Worm (Caenorhabditis elegans) whole organism, L3 larva: ENCODE data around the gene sql-1.

Source experiments
- aly-2 ChIP-seq: fragments of 150-350 bp; optimal IDR thresholded peaks from 2 replicates; lab custom pipeline; 2014; ENCODE audit warnings: missing biosample characterization, missing genetic modification characterization
- ceh-9 ChIP-seq: sonication (generic microtip); optimal IDR thresholded peaks from 2 replicates; lab custom pipeline; 2018; ENCODE audit warnings: missing biosample characterization, missing genetic modification characterization
- mml-1 ChIP-seq: fragments of 150-350 bp; sonication (generic microtip); optimal IDR thresholded peaks from 3 replicates; lab custom pipeline; 2014; ENCODE audit warnings: missing biosample characterization, missing genetic modification characterization
- nfya-1 ChIP-seq: sonication (generic microtip); optimal IDR thresholded peaks from 2 replicates; lab custom pipeline; 2017; ENCODE audit warnings: missing genetic modification characterization, mild to moderate bottlenecking, missing compliant biosample characterization, antibody characterized with exemption, moderate library complexity; ENCODE audit not compliant: insufficient read depth
- nhr-12 ChIP-seq: fragments of 150-350 bp; optimal IDR thresholded peaks from 2 replicates; lab custom pipeline; 2014; ENCODE audit warnings: missing biosample characterization, missing genetic modification characterization
- nhr-43 ChIP-seq: sonication (generic microtip); optimal IDR thresholded peaks from 2 replicates; lab custom pipeline; 2016; ENCODE audit warnings: mild to moderate bottlenecking, missing genetic modification characterization, missing compliant biosample characterization; ENCODE audit not compliant: poor library complexity, severe bottlenecking
- nhr-67 ChIP-seq: fragments of 150-350 bp; optimal IDR thresholded peaks from 2 replicates; lab custom pipeline; 2014; ENCODE audit warnings: missing biosample characterization, missing genetic modification characterization
- tbx-2 ChIP-seq: sonication (generic microtip); optimal IDR thresholded peaks from 2 replicates; lab custom pipeline; 2016; ENCODE audit warnings: mild to moderate bottlenecking, missing genetic modification characterization, missing compliant biosample characterization
- unc-62 ChIP-seq: fragments of 150-350 bp; sonication (generic microtip); optimal IDR thresholded peaks from 4 replicates; lab custom pipeline; 2014; ENCODE audit warnings: missing biosample characterization, missing genetic modification reagents, missing genetic modification characterization
- ztf-11 ChIP-seq: fragments of 150-350 bp; optimal IDR thresholded peaks from 2 replicates; lab custom pipeline; 2014; ENCODE audit warnings: missing biosample characterization, missing genetic modification characterization

DNA sequence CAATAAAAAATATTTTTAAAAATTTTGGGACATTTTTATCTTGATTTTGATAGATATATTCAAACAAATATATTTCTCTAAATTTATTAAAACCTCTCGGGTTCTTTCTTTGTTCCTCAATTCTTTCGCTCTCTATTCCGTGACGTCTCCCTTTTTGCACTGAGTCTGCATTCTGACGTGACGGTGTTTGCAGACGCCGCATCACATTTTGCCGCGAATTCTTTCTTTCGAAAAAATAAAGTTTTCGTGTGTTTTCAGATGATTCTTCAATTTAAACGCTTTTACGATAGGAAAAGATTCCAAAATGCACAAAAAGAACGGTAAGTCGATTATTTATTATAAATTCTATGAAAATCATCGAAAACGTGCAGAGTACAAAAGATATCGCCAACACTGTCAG is 28.7 kb downstream of the sql-1 start:
- TF ChIP-seq nfya-1 (tag; lab: Kevin White, UChicago), result peak; percentile 54
- TF ChIP-seq nhr-12, result no peak
- no peak for TF ChIP-seq tbx-2 (tag; lab: Kevin White, UChicago)
- TF ChIP-seq nhr-67 (tag; lab: Kevin White, UChicago), result no peak
- no peak for TF ChIP-seq unc-62 (GFP tag; lab: Kevin White, UChicago)
- TF ChIP-seq nhr-43 (tag; lab: Kevin White, UChicago), result no peak
- TF ChIP-seq mml-1, result no peak
- TF ChIP-seq aly-2 (tag; lab: Kevin White, UChicago), result no peak
- no peak for TF ChIP-seq ztf-11 (tag; lab: Kevin White, UChicago)
- TF ChIP-seq ceh-9 (tag; lab: Kevin White, UChicago), result no peak
